Fruit fly (Drosophila melanogaster) whole organism, prepupa: Measurements from ENCODE around the gene CG11593.
A peak's percentile ranks its signal among the peaks of the same experiment; 100 is the strongest.

Experiments
- CG10669 ChIP-seq: fragments of 200-800 bp; sonication (Bioruptor generic); optimal IDR thresholded peaks from 3 replicates; lab custom pipeline; 2018; ENCODE audit warnings: missing biosample characterization, mild to moderate bottlenecking, missing genetic modification characterization, moderate library complexity
- CG11762 ChIP-seq: fragments of 200-800 bp; sonication (Bioruptor generic); optimal IDR thresholded peaks from 3 replicates; lab custom pipeline; 2016; ENCODE audit warnings: missing biosample characterization, missing genetic modification characterization; ENCODE audit not compliant: insufficient read depth
- CG11902 ChIP-seq: fragments of 200-800 bp; sonication (Bioruptor generic); optimal IDR thresholded peaks from 3 replicates; lab custom pipeline; 2016; ENCODE audit warnings: missing biosample characterization, missing genetic modification characterization
- CG15336 ChIP-seq: fragments of 200-800 bp; sonication (Bioruptor generic); IDR thresholded peaks from 2 replicates; pipeline ENCODE4 v1.3.6; 2022; ENCODE audit warnings: missing biosample characterization, missing genetic modification characterization
- CG16779 ChIP-seq: fragments of 200-800 bp; sonication (Bioruptor generic); optimal IDR thresholded peaks from 3 replicates; lab custom pipeline; 2017; ENCODE audit warnings: missing biosample characterization, mild to moderate bottlenecking, missing genetic modification characterization
- CG34406 ChIP-seq: fragments of 200-800 bp; sonication (Bioruptor generic); optimal IDR thresholded peaks from 3 replicates; lab custom pipeline; 2016; ENCODE audit warnings: missing biosample characterization, missing genetic modification characterization
- CG3919 ChIP-seq: fragments of 200-800 bp; sonication (Bioruptor generic); optimal IDR thresholded peaks from 3 replicates; lab custom pipeline; 2016; ENCODE audit warnings: missing biosample characterization, missing genetic modification characterization
- CG6163 ChIP-seq: fragments of 200-800 bp; sonication (Bioruptor generic); IDR thresholded peaks from 3 replicates; pipeline ENCODE4 v1.3.6; 2022; ENCODE audit warnings: missing biosample characterization, missing genetic modification characterization
- CG8632 ChIP-seq: fragments of 200-800 bp; sonication (Bioruptor generic); optimal IDR thresholded peaks from 3 replicates; lab custom pipeline; 2016; ENCODE audit warnings: missing biosample characterization, missing genetic modification characterization
- Eip75B ChIP-seq: fragments of 200-800 bp; sonication (Bioruptor generic); optimal IDR thresholded peaks from 3 replicates; lab custom pipeline; 2016; ENCODE audit warnings: missing biosample characterization, missing genetic modification characterization
- Eip78C ChIP-seq: fragments of 200-800 bp; sonication (Bioruptor generic); peaks from one replicate; lab custom pipeline; 2016; ENCODE audit warnings: missing biosample characterization, missing genetic modification characterization
- Eip93F ChIP-seq: fragments of 200-800 bp; sonication (Bioruptor generic); optimal IDR thresholded peaks from 2 replicates; lab custom pipeline; 2016; ENCODE audit warnings: missing biosample characterization, mild to moderate bottlenecking, missing genetic modification characterization
- Ets21C ChIP-seq: fragments of 200-800 bp; sonication (Bioruptor generic); optimal IDR thresholded peaks from 3 replicates; lab custom pipeline; 2016; ENCODE audit warnings: missing biosample characterization, missing genetic modification characterization
- Ets96B ChIP-seq: fragments of 200-800 bp; optimal IDR thresholded peaks from 2 replicates; lab custom pipeline; 2019; ENCODE audit warnings: missing biosample characterization, mild to moderate bottlenecking, missing genetic modification characterization, moderate library complexity
- Gug ChIP-seq: fragments of 200-800 bp; sonication (Bioruptor generic); IDR thresholded peaks from 2 replicates; pipeline ENCODE4 v1.3.6; 2022; ENCODE audit warnings: missing biosample characterization, missing genetic modification characterization
- Hr38 ChIP-seq: sonication (Bioruptor generic); optimal IDR thresholded peaks from 2 replicates; lab custom pipeline; 2016; ENCODE audit warnings: missing biosample characterization, missing genetic modification characterization
- Hr4 ChIP-seq: fragments of 200-800 bp; sonication (Bioruptor generic); optimal IDR thresholded peaks from 3 replicates; lab custom pipeline; 2016; ENCODE audit warnings: missing biosample characterization, missing genetic modification characterization
- Lpt ChIP-seq: fragments of 200-800 bp; sonication (Bioruptor generic); optimal IDR thresholded peaks from 3 replicates; lab custom pipeline; 2016; ENCODE audit warnings: missing biosample characterization, missing genetic modification characterization
- Met ChIP-seq: fragments of 200-800 bp; sonication (Bioruptor generic); optimal IDR thresholded peaks from 3 replicates; lab custom pipeline; 2016; ENCODE audit warnings: missing biosample characterization, missing genetic modification characterization
- Smox ChIP-seq: fragments of 200-800 bp; sonication (Bioruptor generic); optimal IDR thresholded peaks from 3 replicates; lab custom pipeline; 2016; ENCODE audit warnings: missing biosample characterization, missing genetic modification characterization
- Sox102F ChIP-seq: fragments of 200-800 bp; sonication (Bioruptor generic); optimal IDR thresholded peaks from 2 replicates; lab custom pipeline; 2016; ENCODE audit warnings: missing biosample characterization, mild to moderate bottlenecking, missing genetic modification characterization
- Sox14 ChIP-seq: fragments of 200-800 bp; sonication (Bioruptor generic); optimal IDR thresholded peaks from 3 replicates; lab custom pipeline; 2016; ENCODE audit warnings: missing biosample characterization, missing genetic modification characterization
- Sox15 ChIP-seq: fragments of 200-800 bp; sonication (Bioruptor generic); optimal IDR thresholded peaks from 3 replicates; lab custom pipeline; 2016; ENCODE audit warnings: missing biosample characterization, missing genetic modification characterization
- esn ChIP-seq: fragments of 200-800 bp; sonication (Bioruptor generic); optimal IDR thresholded peaks from 2 replicates; lab custom pipeline; 2016; ENCODE audit warnings: missing biosample characterization, mild to moderate bottlenecking, missing genetic modification characterization, moderate library complexity
- fd85E ChIP-seq: fragments of 200-800 bp; sonication (Bioruptor generic); optimal IDR thresholded peaks from 3 replicates; lab custom pipeline; 2016; ENCODE audit warnings: missing biosample characterization, missing genetic modification characterization
- fkh ChIP-seq: fragments of 200-800 bp; sonication (Bioruptor generic); optimal IDR thresholded peaks from 3 replicates; lab custom pipeline; 2017; ENCODE audit warnings: missing biosample characterization, mild to moderate bottlenecking, missing genetic modification characterization, moderate library complexity
- net ChIP-seq: fragments of 200-800 bp; sonication (Bioruptor generic); optimal IDR thresholded peaks from 3 replicates; lab custom pipeline; 2016; ENCODE audit warnings: missing biosample characterization, missing genetic modification characterization
- pdm3 ChIP-seq: fragments of 200-800 bp; sonication (Bioruptor generic); optimal IDR thresholded peaks from 3 replicates; lab custom pipeline; 2016; ENCODE audit warnings: missing biosample characterization, missing genetic modification characterization
- ss ChIP-seq, 2 experiments: fragments of 200-800 bp; sonication (Bioruptor generic); optimal IDR thresholded peaks; 2 replicates in 1 of 2; 3 replicates in 1 of 2; lab custom pipeline; 2017 to 2018; ENCODE audit warnings: mild to moderate bottlenecking in 2 of 2, missing biosample characterization in 2 of 2, missing genetic modification characterization in 2 of 2, moderate library complexity in 1 of 2
- svp ChIP-seq: fragments of 200-800 bp; sonication (Bioruptor generic); peaks from one replicate; lab custom pipeline; 2016; ENCODE audit warnings: missing biosample characterization, missing genetic modification characterization
- vri ChIP-seq: fragments of 200-800 bp; sonication (Bioruptor generic); optimal IDR thresholded peaks from 3 replicates; lab custom pipeline; 2016; ENCODE audit warnings: missing biosample characterization, mild to moderate bottlenecking, missing genetic modification characterization

Gene CG11593

dm6 chr3L:4026506-4026868 lies 13.8 kb downstream of the CG11593 start, which contains the start of gene Gr64a:
TSS of gene Gr64a (plus strand) at chr3L:4026769.
- TF ChIP-seq Ets21C, result no peak
- no peak for TF ChIP-seq Eip75B
- TF ChIP-seq CG11902 (GFP tag; lab: Kevin White, UChicago), result no peak
- no peak for TF ChIP-seq Hr4 (GFP tag; lab: Kevin White, UChicago)
- no peak for TF ChIP-seq CG3919 (GFP tag; lab: Kevin White, UChicago)
- no peak for TF ChIP-seq CG34406 (GFP tag; lab: Kevin White, UChicago)
- no peak for TF ChIP-seq Sox102F (GFP tag; lab: Kevin White, UChicago)
- no peak for TF ChIP-seq Met (GFP tag; lab: Kevin White, UChicago)
- no peak for TF ChIP-seq Gug (GFP tag; lab: Robert Waterston, UW)
- no peak for TF ChIP-seq Sox14 (GFP tag; lab: Kevin White, UChicago)
- TF ChIP-seq Eip93F (GFP tag; lab: Kevin White, UChicago), result no peak
- no peak for TF ChIP-seq fkh (GFP tag; lab: Kevin White, UChicago)
- TF ChIP-seq CG6163 (GFP tag; lab: Robert Waterston, UW), result no peak
- TF ChIP-seq Sox15 (GFP tag; lab: Kevin White, UChicago), result no peak
- no peak for TF ChIP-seq Lpt (GFP tag; lab: Kevin White, UChicago)
- no peak for TF ChIP-seq fd85E (GFP tag; lab: Kevin White, UChicago)
- TF ChIP-seq Smox, result no peak
- no peak for TF ChIP-seq CG16779 (tag; lab: Kevin White, UChicago)

DNA sequence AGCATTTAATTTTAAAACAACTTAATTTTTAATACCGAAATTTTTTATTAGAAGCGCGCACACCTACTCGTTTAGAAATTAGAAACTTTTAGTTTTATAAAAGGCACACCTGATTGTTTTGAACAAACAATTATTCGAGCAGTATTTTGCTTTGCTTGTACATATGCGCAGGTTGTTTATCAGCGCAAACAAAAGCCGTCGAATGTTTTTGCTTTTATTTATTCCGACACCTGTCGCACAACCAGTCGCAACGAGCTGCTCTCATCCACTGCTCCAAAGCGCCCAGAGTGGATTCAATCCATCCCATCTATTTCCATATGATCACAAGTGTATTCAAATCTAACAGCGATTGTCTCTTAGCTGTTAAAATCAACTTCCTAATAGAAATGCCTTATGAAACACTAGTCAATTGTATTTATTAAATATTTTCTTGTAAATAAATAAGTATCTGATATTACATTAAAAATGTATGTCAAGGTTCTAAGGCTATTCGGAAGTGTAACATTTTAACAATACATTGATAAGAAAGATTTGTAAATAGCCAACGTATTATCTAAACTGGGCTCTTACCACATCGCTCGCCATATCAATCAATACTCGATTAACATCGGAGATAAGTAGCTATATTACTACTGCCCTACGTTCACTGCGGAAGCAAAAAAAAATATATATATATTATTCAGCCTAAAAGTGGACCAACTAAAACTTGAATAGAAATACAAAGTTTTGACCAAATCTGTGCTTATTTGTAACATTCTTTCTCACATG lies 14.4 kb downstream of the CG11593 start, which contains the start of gene CG11594:
CG11594 (minus strand) TSS at position 274 of the 768 bp plus-strand sequence.
- TF ChIP-seq fkh (GFP tag; lab: Kevin White, UChicago), result peak; percentile 91
- no peak for TF ChIP-seq CG10669
- TF ChIP-seq vri (GFP tag; lab: Kevin White, UChicago), result peak; percentile 66
- no peak for TF ChIP-seq esn (GFP tag; lab: Kevin White, UChicago)

DNA sequence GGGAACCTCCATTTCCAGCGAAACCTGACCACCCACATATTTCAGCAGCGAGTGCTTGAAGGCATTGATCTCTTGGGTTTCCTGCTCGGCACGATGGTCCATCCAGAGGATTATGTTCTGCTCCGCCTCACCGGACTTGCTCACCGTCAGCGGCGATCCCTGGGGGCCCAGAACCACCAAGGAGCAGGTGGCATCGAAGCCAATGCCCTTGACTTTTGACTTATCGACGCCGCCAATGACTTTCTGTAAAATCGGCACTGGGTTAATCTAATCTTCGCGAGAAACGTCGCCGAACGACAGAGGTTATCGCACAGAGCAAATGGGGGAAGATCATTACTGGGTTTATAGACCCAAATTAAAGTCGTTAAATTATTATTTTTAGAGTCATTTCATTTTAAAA lies 15.8 kb downstream of the CG11593 start:
- TF ChIP-seq Ets96B (tag; lab: Kevin White, UChicago), result no peak
- TF ChIP-seq CG8632 (GFP tag; lab: Kevin White, UChicago), result no peak
- TF ChIP-seq ss (GFP tag; optimal IDR thresholded peaks at IDR 0.05; lab: Kevin White, UChicago), result no peak
- TF ChIP-seq Eip78C (GFP tag; lab: Kevin White, UChicago), result no peak
- TF ChIP-seq svp (GFP tag; lab: Kevin White, UChicago), result peak; percentile 91

- peak; percentile 5 for TF ChIP-seq esn (GFP tag; lab: Kevin White, UChicago)
- TF ChIP-seq Lpt (GFP tag; lab: Kevin White, UChicago), result no peak
- TF ChIP-seq vri (GFP tag; lab: Kevin White, UChicago), result peak; percentile 28
- no peak for TF ChIP-seq CG15336 (GFP tag; lab: Robert Waterston, UW)
- TF ChIP-seq fkh (GFP tag; lab: Kevin White, UChicago), result peak; percentile 90
- TF ChIP-seq pdm3 (GFP tag; lab: Kevin White, UChicago), result no peak
Observed at dm6 chr3L:4021260-4021831, 18.9 kb downstream of the CG11593 start, which contains the start of gene Mul1. TSS of gene Mul1 (plus strand) at chr3L:4021457.

DNA sequence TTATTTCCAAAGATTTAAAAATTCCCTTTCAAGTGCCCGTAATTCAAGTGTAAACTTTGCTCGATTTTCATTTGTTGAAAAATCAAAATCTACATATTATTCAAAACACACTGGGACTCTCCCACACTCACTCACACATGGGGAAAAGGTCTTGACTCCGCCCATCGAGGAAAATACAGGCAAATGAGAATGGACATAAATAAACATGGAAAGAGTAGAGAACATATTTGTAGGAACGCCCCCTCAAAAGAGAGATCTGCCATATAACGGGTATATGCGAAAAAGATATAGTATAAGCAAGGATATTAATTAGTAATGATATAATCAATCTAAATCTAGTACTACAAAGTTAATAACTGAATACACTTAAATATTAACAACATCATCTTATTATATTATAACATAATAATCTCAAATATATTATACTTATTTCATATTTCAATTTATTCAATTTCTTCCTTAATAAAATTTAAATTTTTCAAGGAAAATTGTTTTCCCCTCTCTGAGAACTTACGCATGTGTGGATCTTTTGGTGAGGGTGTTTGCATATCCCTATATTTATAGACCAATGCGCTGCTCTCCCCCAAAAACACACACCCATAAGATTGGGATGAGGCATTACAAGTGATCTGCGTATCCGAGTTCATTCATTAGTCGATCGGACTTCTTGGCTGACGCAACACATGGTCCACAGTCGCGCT lies 21.9 kb downstream of the CG11593 start, which contains the start of gene FoxL1:
FoxL1 (plus strand) TSS at position 651 of the 701 bp plus-strand sequence.
- TF ChIP-seq Hr38 (GFP tag; lab: Kevin White, UChicago), result no peak
- TF ChIP-seq Lpt (GFP tag; lab: Kevin White, UChicago), result no peak
- TF ChIP-seq net (GFP tag; lab: Kevin White, UChicago), result no peak
- no peak for TF ChIP-seq CG11762 (GFP tag; lab: Kevin White, UChicago)
- TF ChIP-seq Eip78C (GFP tag; lab: Kevin White, UChicago), result no peak
- TF ChIP-seq Eip93F (GFP tag; lab: Kevin White, UChicago), result no peak
- TF ChIP-seq, all 60 proteins: peak for 0
